Fruit fly (Drosophila melanogaster) whole organism, prepupa: ENCODE results near the gene CG4480.
"Not testable (repeated sequence)": the region's sequence is repeated elsewhere in the genome, so short reads cannot be mapped to it uniquely, and the experiment has no call there.

Experiments used
- CG10631 ChIP-seq: fragments of 200-800 bp; sonication (Bioruptor generic); optimal IDR thresholded peaks from 2 replicates; lab custom pipeline; 2016; ENCODE audit warnings: missing biosample characterization, missing genetic modification characterization
- CG11762 ChIP-seq: fragments of 200-800 bp; sonication (Bioruptor generic); optimal IDR thresholded peaks from 3 replicates; lab custom pipeline; 2016; ENCODE audit warnings: missing biosample characterization, missing genetic modification characterization; ENCODE audit not compliant: insufficient read depth
- CG32006 ChIP-seq: fragments of 200-800 bp; sonication (Bioruptor generic); optimal IDR thresholded peaks from 3 replicates; lab custom pipeline; 2017; ENCODE audit warnings: missing biosample characterization, mild to moderate bottlenecking, missing genetic modification characterization
- CG6163 ChIP-seq: fragments of 200-800 bp; sonication (Bioruptor generic); IDR thresholded peaks from 3 replicates; pipeline ENCODE4 v1.3.6; 2022; ENCODE audit warnings: missing biosample characterization, missing genetic modification characterization
- CG6276 ChIP-seq: fragments of 200-800 bp; sonication (Bioruptor generic); optimal IDR thresholded peaks from 2 replicates; lab custom pipeline; 2017; ENCODE audit warnings: missing biosample characterization, mild to moderate bottlenecking, missing genetic modification characterization
- CG6792 ChIP-seq: fragments of 200-800 bp; sonication (Bioruptor generic); optimal IDR thresholded peaks from 3 replicates; lab custom pipeline; 2016; ENCODE audit warnings: missing biosample characterization, missing genetic modification characterization
- CG8119 ChIP-seq: fragments of 200-800 bp; sonication (Bioruptor generic); IDR thresholded peaks from 3 replicates; pipeline ENCODE4 v1.3.6; 2022; ENCODE audit warnings: missing biosample characterization, missing genetic modification characterization
- CG8632 ChIP-seq: fragments of 200-800 bp; sonication (Bioruptor generic); optimal IDR thresholded peaks from 3 replicates; lab custom pipeline; 2016; ENCODE audit warnings: missing biosample characterization, missing genetic modification characterization
- Eip75B ChIP-seq: fragments of 200-800 bp; sonication (Bioruptor generic); optimal IDR thresholded peaks from 3 replicates; lab custom pipeline; 2016; ENCODE audit warnings: missing biosample characterization, missing genetic modification characterization
- Ets96B ChIP-seq: fragments of 200-800 bp; optimal IDR thresholded peaks from 2 replicates; lab custom pipeline; 2019; ENCODE audit warnings: missing biosample characterization, mild to moderate bottlenecking, missing genetic modification characterization, moderate library complexity
- Gug ChIP-seq: fragments of 200-800 bp; sonication (Bioruptor generic); IDR thresholded peaks from 2 replicates; pipeline ENCODE4 v1.3.6; 2022; ENCODE audit warnings: missing biosample characterization, missing genetic modification characterization
- Hr39 ChIP-seq: fragments of 200-800 bp; sonication (Bioruptor generic); optimal IDR thresholded peaks from 2 replicates; lab custom pipeline; 2016; ENCODE audit warnings: missing biosample characterization, missing genetic modification characterization
- Met ChIP-seq: fragments of 200-800 bp; sonication (Bioruptor generic); optimal IDR thresholded peaks from 3 replicates; lab custom pipeline; 2016; ENCODE audit warnings: missing biosample characterization, missing genetic modification characterization
- Sox14 ChIP-seq: fragments of 200-800 bp; sonication (Bioruptor generic); optimal IDR thresholded peaks from 3 replicates; lab custom pipeline; 2016; ENCODE audit warnings: missing biosample characterization, missing genetic modification characterization
- achi ChIP-seq: fragments of 200-800 bp; sonication (Bioruptor generic); optimal IDR thresholded peaks from 3 replicates; lab custom pipeline; 2016; ENCODE audit warnings: missing biosample characterization, missing genetic modification characterization
- acj6 ChIP-seq: fragments of 200-800 bp; sonication (Bioruptor generic); optimal IDR thresholded peaks from 3 replicates; lab custom pipeline; 2016; ENCODE audit warnings: missing biosample characterization, missing genetic modification characterization
- dsx ChIP-seq: fragments of 200-800 bp; optimal IDR thresholded peaks from 3 replicates; lab custom pipeline; 2019; ENCODE audit warnings: missing biosample characterization, mild to moderate bottlenecking, missing genetic modification characterization, moderate library complexity; ENCODE audit not compliant: poor library complexity, severe bottlenecking
- esn ChIP-seq: fragments of 200-800 bp; sonication (Bioruptor generic); optimal IDR thresholded peaks from 2 replicates; lab custom pipeline; 2016; ENCODE audit warnings: missing biosample characterization, mild to moderate bottlenecking, missing genetic modification characterization, moderate library complexity
- fd85E ChIP-seq: fragments of 200-800 bp; sonication (Bioruptor generic); optimal IDR thresholded peaks from 3 replicates; lab custom pipeline; 2016; ENCODE audit warnings: missing biosample characterization, missing genetic modification characterization
- salr ChIP-seq, 2 experiments: fragments of 200-800 bp; sonication (Bioruptor generic); optimal IDR thresholded peaks; 3 replicates each; lab custom pipeline; 2016 to 2018; ENCODE audit warnings: missing biosample characterization in 2 of 2, missing genetic modification characterization in 2 of 2, mild to moderate bottlenecking in 1 of 2
- ss ChIP-seq, 2 experiments: fragments of 200-800 bp; sonication (Bioruptor generic); optimal IDR thresholded peaks; 2 replicates in 1 of 2; 3 replicates in 1 of 2; lab custom pipeline; 2017 to 2018; ENCODE audit warnings: mild to moderate bottlenecking in 2 of 2, missing biosample characterization in 2 of 2, missing genetic modification characterization in 2 of 2, moderate library complexity in 1 of 2
- svp ChIP-seq: fragments of 200-800 bp; sonication (Bioruptor generic); peaks from one replicate; lab custom pipeline; 2016; ENCODE audit warnings: missing biosample characterization, missing genetic modification characterization
- vri ChIP-seq: fragments of 200-800 bp; sonication (Bioruptor generic); optimal IDR thresholded peaks from 3 replicates; lab custom pipeline; 2016; ENCODE audit warnings: missing biosample characterization, mild to moderate bottlenecking, missing genetic modification characterization

The CG4480 gene

DNA sequence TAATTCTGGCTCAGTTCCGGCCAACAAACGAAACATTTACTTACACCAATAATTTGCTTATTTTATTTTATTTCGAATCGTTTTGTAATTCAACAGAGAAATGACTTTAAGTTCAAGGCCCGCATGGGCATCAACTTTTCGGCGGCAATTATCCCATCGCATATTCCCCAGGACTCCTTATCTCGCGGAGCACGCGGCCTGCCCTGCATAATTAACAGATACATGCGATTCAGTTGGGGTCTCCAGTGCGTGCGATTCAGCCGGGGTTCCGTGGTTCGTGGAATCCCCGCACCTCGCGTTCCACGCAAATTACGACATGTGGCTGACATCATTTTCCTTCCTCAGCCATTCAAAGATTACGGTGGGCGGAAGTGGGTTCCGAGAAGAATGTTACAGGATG, at the start of gene CG4480:
Gene CG4480, minus strand, starts transcription at position 101 of the 400 bp plus-strand sequence.
- no peak for TF ChIP-seq Ets96B (tag; lab: Kevin White, UChicago)
- TF ChIP-seq Met (GFP tag; lab: Kevin White, UChicago): no peak
- no peak for TF ChIP-seq Gug
- TF ChIP-seq Eip75B (GFP tag; lab: Kevin White, UChicago): no peak
- no peak for TF ChIP-seq achi
- TF ChIP-seq fd85E (GFP tag; lab: Kevin White, UChicago): no peak
- no peak for TF ChIP-seq Hr39 (GFP tag; lab: Kevin White, UChicago)
- no peak for TF ChIP-seq acj6 (GFP tag; lab: Kevin White, UChicago)
- no peak for TF ChIP-seq CG6276 (GFP tag; lab: Kevin White, UChicago)
- TF ChIP-seq CG8119 (GFP tag; lab: Robert Waterston, UW): no peak
- TF ChIP-seq Sox14 (GFP tag; lab: Kevin White, UChicago): no peak
- no peak for TF ChIP-seq CG11762 (GFP tag; lab: Kevin White, UChicago)

DNA sequence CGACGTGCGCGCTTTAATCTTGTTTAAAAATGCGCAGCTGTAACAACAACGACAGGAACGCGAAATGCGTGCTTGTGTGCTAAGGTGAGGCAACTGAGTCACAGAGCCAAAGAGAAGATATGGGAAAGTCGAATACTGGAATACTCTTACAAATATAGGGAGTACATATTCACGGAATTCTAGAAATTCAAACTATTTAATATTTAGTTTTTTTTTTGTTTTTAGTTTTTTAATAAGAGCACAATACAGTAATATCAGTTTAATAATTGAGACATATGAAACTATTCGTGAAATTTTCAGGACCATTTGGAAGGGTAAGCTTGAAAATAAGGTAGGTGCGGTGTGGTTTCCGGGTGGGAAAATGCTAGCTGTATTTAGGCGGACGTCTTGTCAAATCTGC, 15.7 kb upstream of the CG4480 start:
- peak; percentile 4 for TF ChIP-seq svp (GFP tag; lab: Kevin White, UChicago)
- no peak for TF ChIP-seq CG10631

DNA sequence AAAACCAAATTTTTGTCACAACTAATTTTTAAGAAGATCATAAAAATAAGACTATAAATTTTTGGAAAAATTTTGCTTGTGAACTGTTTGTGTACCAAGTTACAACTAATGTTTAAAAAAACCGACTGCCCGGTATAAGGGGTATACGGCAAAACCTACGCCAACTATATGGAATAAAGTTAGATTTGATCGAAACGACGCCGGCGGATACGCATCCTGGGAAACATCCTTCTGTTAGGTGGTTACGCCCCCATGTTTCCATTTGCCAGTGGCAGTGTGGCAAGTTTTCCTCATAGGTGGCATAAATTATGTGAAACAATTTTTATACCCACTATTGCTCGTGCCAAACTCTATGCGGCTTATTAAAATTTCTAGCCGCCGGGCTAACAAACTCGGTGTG, 11.8 kb upstream of the CG4480 start, which contains the start of gene ProtB:
Gene ProtB, minus strand, starts transcription at position 101 of the 400 bp plus-strand sequence.
- not testable (repeated sequence) for TF ChIP-seq CG11762 (GFP tag; lab: Kevin White, UChicago); salr (GFP tag; optimal IDR thresholded peaks at IDR 0.05; lab: Kevin White, UChicago); CG6792 (GFP tag; lab: Kevin White, UChicago)

DNA sequence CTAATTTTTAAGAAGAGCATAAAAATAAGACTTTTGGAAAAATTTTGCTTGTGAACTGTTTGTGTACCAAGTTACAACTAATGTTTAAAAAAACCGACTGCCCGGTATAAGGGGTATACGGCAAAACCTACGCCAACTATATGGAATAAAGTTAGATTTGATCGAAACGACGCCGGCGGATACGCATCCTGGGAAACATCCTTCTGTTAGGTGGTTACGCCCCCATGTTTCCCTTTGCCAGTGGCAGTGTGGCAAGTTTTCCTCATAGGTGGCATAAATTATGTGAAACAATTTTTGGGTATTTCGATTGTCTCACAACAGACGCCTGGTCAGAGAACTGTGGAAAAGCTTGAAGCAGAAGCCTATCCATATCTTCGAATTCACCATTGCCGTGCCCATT, 9.7 kb upstream of the CG4480 start, which contains the start of gene ProtA:
Gene ProtA, minus strand, starts transcription at position 101 of the 400 bp plus-strand sequence.
- TF ChIP-seq ss (GFP tag; optimal IDR thresholded peaks at IDR 0.05; lab: Kevin White, UChicago); CG32006 (GFP tag; lab: Kevin White, UChicago); esn (GFP tag; lab: Kevin White, UChicago): not testable (repeated sequence)

DNA sequence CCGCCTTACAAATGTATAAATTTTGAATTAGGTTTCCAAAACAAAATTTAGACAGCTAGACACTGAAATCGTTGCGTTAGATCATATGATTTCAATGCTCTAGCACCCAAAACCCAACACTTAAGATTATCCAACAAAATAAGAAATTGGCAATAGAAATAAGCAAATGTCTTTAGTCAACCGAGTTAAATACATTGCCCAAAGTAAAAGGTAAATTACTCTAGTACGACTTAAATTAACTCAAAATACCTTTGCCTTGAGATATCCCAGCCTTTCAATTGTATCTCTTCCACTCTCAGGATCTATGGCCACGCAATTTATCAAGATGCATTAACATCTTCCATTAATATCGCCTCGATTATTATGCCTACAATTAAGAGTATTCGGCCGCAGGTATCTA, 4.4 kb upstream of the CG4480 start, which contains the start of gene CG15278:
Gene CG15278, minus strand, starts transcription at position 101 of the 400 bp plus-strand sequence.
- TF ChIP-seq CG8632 (GFP tag; lab: Kevin White, UChicago) (no peak), CG6163 (GFP tag; lab: Robert Waterston, UW) (no peak)

DNA sequence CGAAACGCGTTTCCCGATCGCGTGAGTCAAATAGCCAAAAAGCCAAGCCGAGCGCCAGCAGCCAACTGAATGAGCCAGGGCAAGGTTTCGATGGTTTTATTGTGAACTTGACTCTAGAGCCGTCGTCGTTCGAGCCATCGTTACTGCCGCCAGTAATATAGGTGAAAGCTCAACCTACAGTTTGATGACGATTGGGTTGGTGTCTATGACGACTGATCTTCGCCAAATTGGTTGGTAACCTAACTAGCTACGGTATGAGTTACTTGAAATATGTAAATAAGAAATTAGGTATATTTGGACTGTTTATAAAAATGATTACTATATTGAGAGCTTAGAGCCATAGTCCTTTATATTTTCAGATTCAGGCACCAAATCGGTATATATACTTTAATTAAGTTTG, 20.1 kb downstream of the CG4480 start, which contains the start of gene CG15279:
Gene CG15279, minus strand, starts transcription at position 72 of the 400 bp plus-strand sequence.
- TF ChIP-seq vri (GFP tag; lab: Kevin White, UChicago): no peak
- TF ChIP-seq dsx (GFP tag; lab: Kevin White, UChicago): no peak
- TF ChIP-seq achi: no peak
- no peak for TF ChIP-seq CG6276 (GFP tag; lab: Kevin White, UChicago)

DNA sequence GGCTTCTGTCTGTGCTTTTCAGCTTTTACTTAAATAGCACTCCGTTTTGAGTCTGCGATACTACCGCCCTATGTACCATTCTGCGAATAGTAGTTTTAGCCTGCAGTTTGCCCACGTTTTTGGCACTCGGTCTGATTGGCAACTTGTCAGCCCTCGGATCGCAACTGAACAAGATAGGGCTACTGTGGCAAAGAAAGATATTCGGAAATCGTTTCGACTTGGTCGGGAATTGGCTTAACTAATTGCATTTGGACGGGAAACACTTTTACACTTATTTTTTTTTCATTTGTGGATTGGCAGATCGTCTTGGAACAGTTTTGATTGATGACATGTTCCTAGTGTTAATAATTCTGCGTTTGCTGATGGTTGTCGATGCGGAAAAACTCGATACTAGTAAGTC, 29.8 kb downstream of the CG4480 start, which contains the start of gene CG42682:
Gene CG42682, plus strand, starts transcription at position 301 of the 400 bp plus-strand sequence.
- TF ChIP-seq Eip75B (GFP tag; lab: Kevin White, UChicago) (no peak), CG8632 (GFP tag; lab: Kevin White, UChicago) (no peak), svp (GFP tag; lab: Kevin White, UChicago) (peak; percentile 47)
